Worm (Caenorhabditis elegans) whole organism, L4 larva: ENCODE data around the gene pqn-73.
A peak's percentile ranks its signal among the peaks of the same experiment; 100 is the strongest.

Experiments
- F26F4.8 ChIP-seq: fragments of 200-800 bp; sonication (Bioruptor generic); conservative IDR thresholded peaks from 2 replicates; pipeline ENCODE4 v1.3.6; 2022; ENCODE audit warnings: missing genetic modification characterization, missing compliant biosample characterization
- F49E8.2 ChIP-seq: sonication (generic microtip); optimal IDR thresholded peaks from 2 replicates; lab custom pipeline; 2016; ENCODE audit warnings: missing compliant biosample characterization, mild to moderate bottlenecking, missing genetic modification characterization, borderline replicate concordance
- Y75B8A.6 ChIP-seq: fragments of 200-800 bp; sonication (Bioruptor generic); IDR thresholded peaks from 2 replicates; pipeline ENCODE4 v1.3.6; 2022; ENCODE audit warnings: missing genetic modification reagents, missing genetic modification characterization, missing compliant biosample characterization
- ZK337.2 ChIP-seq: fragments of 200-800 bp; sonication (Bioruptor generic); IDR thresholded peaks from 2 replicates; pipeline ENCODE4 v1.3.6; 2022; ENCODE audit warnings: missing genetic modification reagents, missing genetic modification characterization, missing compliant biosample characterization
- ZK546.5 ChIP-seq, 2 experiments: sonication (generic microtip); optimal IDR thresholded peaks; 2 replicates each; lab custom pipeline; 2017; ENCODE audit warnings: missing biosample characterization in 2 of 2, missing genetic modification characterization in 2 of 2
- arid-1 ChIP-seq: fragments of 200-800 bp; sonication (Bioruptor generic); conservative IDR thresholded peaks from 2 replicates; pipeline ENCODE4 v1.3.6; 2022; ENCODE audit warnings: missing genetic modification reagents, missing genetic modification characterization, missing compliant biosample characterization
- attf-4 ChIP-seq: sonication (generic microtip); optimal IDR thresholded peaks from 3 replicates; lab custom pipeline; 2017; ENCODE audit warnings: missing biosample characterization, missing genetic modification characterization
- ceh-20 ChIP-seq: fragments of 200-800 bp; sonication (Bioruptor generic); IDR thresholded peaks from 2 replicates; pipeline ENCODE4 v1.3.6; 2022; ENCODE audit warnings: missing genetic modification reagents, missing genetic modification characterization, missing compliant biosample characterization
- ceh-32 ChIP-seq: sonication (generic microtip); optimal IDR thresholded peaks from 2 replicates; lab custom pipeline; 2016; ENCODE audit warnings: mild to moderate bottlenecking, missing genetic modification characterization, missing compliant biosample characterization; ENCODE audit not compliant: poor library complexity
- ceh-44 ChIP-seq: fragments of 200-800 bp; sonication (Bioruptor generic); IDR thresholded peaks from 2 replicates; pipeline ENCODE4 v1.3.6; 2022; ENCODE audit warnings: missing genetic modification reagents, missing genetic modification characterization, missing compliant biosample characterization
- ceh-62 ChIP-seq: sonication (generic microtip); optimal IDR thresholded peaks from 2 replicates; lab custom pipeline; 2017; ENCODE audit warnings: missing biosample characterization, missing genetic modification characterization
- ceh-82 ChIP-seq: sonication (generic microtip); optimal IDR thresholded peaks from 2 replicates; lab custom pipeline; 2017; ENCODE audit warnings: missing biosample characterization, missing genetic modification characterization
- ces-1 ChIP-seq: fragments of 150-350 bp; sonication (generic microtip); optimal IDR thresholded peaks from 4 replicates; lab custom pipeline; 2014; ENCODE audit warnings: missing biosample characterization, missing genetic modification reagents, missing genetic modification characterization
- ctbp-1 ChIP-seq: fragments of 200-800 bp; sonication (Bioruptor generic); IDR thresholded peaks from 2 replicates; pipeline ENCODE4 v1.3.6; 2022; ENCODE audit warnings: missing genetic modification reagents, missing genetic modification characterization, missing compliant biosample characterization
- dpl-1 ChIP-seq: fragments of 150-350 bp; optimal IDR thresholded peaks from 2 replicates; lab custom pipeline; 2014; ENCODE audit warnings: missing biosample characterization, missing genetic modification reagents, missing genetic modification characterization
- egl-27 ChIP-seq: sonication (generic microtip); optimal IDR thresholded peaks from 3 replicates; lab custom pipeline; 2017; ENCODE audit warnings: missing biosample characterization, missing genetic modification reagents, missing genetic modification characterization
- fkh-10 ChIP-seq: fragments of 150-350 bp; optimal IDR thresholded peaks from 2 replicates; lab custom pipeline; 2014; ENCODE audit warnings: missing biosample characterization, missing genetic modification reagents, missing genetic modification characterization
- gei-8 ChIP-seq: fragments of 200-800 bp; sonication (Bioruptor generic); optimal IDR thresholded peaks from 2 replicates; lab custom pipeline; 2018; ENCODE audit warnings: mild to moderate bottlenecking, missing genetic modification characterization, missing compliant biosample characterization
- hlh-11 ChIP-seq: fragments of 200-800 bp; sonication (Bioruptor generic); optimal IDR thresholded peaks from 2 replicates; lab custom pipeline; 2018; ENCODE audit warnings: mild to moderate bottlenecking, missing genetic modification characterization, missing compliant biosample characterization
- hlh-30 ChIP-seq: sonication (generic microtip); optimal IDR thresholded peaks from 2 replicates; lab custom pipeline; 2017; ENCODE audit warnings: antibody characterized with exemption, mild to moderate bottlenecking, missing genetic modification characterization, missing compliant biosample characterization; ENCODE audit not compliant: insufficient read depth
- hmg-1.1 ChIP-seq: fragments of 200-800 bp; sonication (Bioruptor generic); IDR thresholded peaks from 2 replicates; pipeline ENCODE4 v1.3.6; 2022; ENCODE audit warnings: missing genetic modification reagents, missing genetic modification characterization, missing compliant biosample characterization
- lim-7 ChIP-seq: fragments of 200-800 bp; sonication (Bioruptor generic); IDR thresholded peaks from 2 replicates; pipeline ENCODE4 v1.3.6; 2022; ENCODE audit warnings: missing genetic modification characterization, missing compliant biosample characterization
- lin-13 ChIP-seq: fragments of 150-350 bp; optimal IDR thresholded peaks from 2 replicates; lab custom pipeline; 2014; ENCODE audit warnings: missing biosample characterization, missing genetic modification reagents, missing genetic modification characterization
- lin-29 ChIP-seq: fragments of 200-800 bp; sonication (Bioruptor generic); IDR thresholded peaks from 2 replicates; pipeline ENCODE4 v1.3.6; 2022; ENCODE audit warnings: missing genetic modification reagents, missing genetic modification characterization, missing compliant biosample characterization
- lin-39 ChIP-seq: fragments of 150-350 bp; optimal IDR thresholded peaks from 2 replicates; lab custom pipeline; 2014; ENCODE audit warnings: missing biosample characterization, missing genetic modification reagents, missing genetic modification characterization
- lir-3 ChIP-seq: sonication (generic microtip); optimal IDR thresholded peaks from 2 replicates; lab custom pipeline; 2016; ENCODE audit warnings: mild to moderate bottlenecking, missing genetic modification characterization, missing compliant biosample characterization
- lsy-2 ChIP-seq, 2 experiments: fragments of 150-350 bp in 1 of 2; sonication (generic microtip) in 1 of 2; optimal IDR thresholded peaks; 2 replicates each; lab custom pipeline; 2014 to 2017; ENCODE audit warnings: missing biosample characterization in 2 of 2, missing genetic modification characterization in 2 of 2
- madf-5 ChIP-seq, 2 experiments: fragments of 200-800 bp; sonication (Bioruptor generic); IDR thresholded peaks; 2 replicates each; pipeline ENCODE4 v1.3.6; 2022; ENCODE audit warnings: missing compliant biosample characterization in 2 of 2, missing genetic modification characterization in 2 of 2
- mdl-1 ChIP-seq, 2 experiments: fragments of 150-350 bp in 1 of 2; sonication (generic microtip) in 1 of 2; optimal IDR thresholded peaks; 2 replicates each; lab custom pipeline; 2014 to 2017; ENCODE audit warnings: missing biosample characterization in 2 of 2, missing genetic modification characterization in 2 of 2
- mdt-29 ChIP-seq: fragments of 200-800 bp; sonication (Bioruptor generic); IDR thresholded peaks from 2 replicates; pipeline ENCODE4 v1.3.6; 2022; ENCODE audit warnings: missing genetic modification reagents, missing genetic modification characterization, missing compliant biosample characterization
- mxl-3 ChIP-seq: fragments of 200-800 bp; sonication (Bioruptor generic); optimal IDR thresholded peaks from 2 replicates; lab custom pipeline; 2018; ENCODE audit warnings: mild to moderate bottlenecking, missing genetic modification characterization, missing compliant biosample characterization
- nhr-10 ChIP-seq: fragments of 150-350 bp; optimal IDR thresholded peaks from 2 replicates; lab custom pipeline; 2014; ENCODE audit warnings: missing biosample characterization, missing genetic modification characterization
- nhr-102 ChIP-seq: sonication (generic microtip); optimal IDR thresholded peaks from 2 replicates; lab custom pipeline; 2016; ENCODE audit warnings: mild to moderate bottlenecking, missing genetic modification characterization, moderate library complexity, missing compliant biosample characterization
- nhr-11 ChIP-seq: fragments of 150-350 bp; optimal IDR thresholded peaks from 2 replicates; lab custom pipeline; 2014; ENCODE audit warnings: missing biosample characterization, missing genetic modification characterization
- nhr-111 ChIP-seq: fragments of 200-800 bp; sonication (Bioruptor generic); optimal IDR thresholded peaks from 2 replicates; lab custom pipeline; 2018; ENCODE audit warnings: mild to moderate bottlenecking, missing genetic modification characterization, missing compliant biosample characterization
- nhr-237 ChIP-seq: sonication (generic microtip); optimal IDR thresholded peaks from 2 replicates; lab custom pipeline; 2017; ENCODE audit warnings: missing biosample characterization, missing genetic modification characterization
- nhr-25 ChIP-seq: sonication (generic microtip); optimal IDR thresholded peaks from 2 replicates; lab custom pipeline; 2017; ENCODE audit warnings: missing genetic modification characterization, mild to moderate bottlenecking, missing compliant biosample characterization, antibody characterized with exemption, moderate library complexity, borderline replicate concordance; ENCODE audit not compliant: insufficient read depth
- nhr-28 ChIP-seq: fragments of 150-350 bp; optimal IDR thresholded peaks from 2 replicates; lab custom pipeline; 2014; ENCODE audit warnings: missing biosample characterization, missing genetic modification characterization
- nhr-41 ChIP-seq: fragments of 200-800 bp; sonication (Bioruptor generic); IDR thresholded peaks from 2 replicates; pipeline ENCODE4 v1.3.6; 2022; ENCODE audit warnings: missing genetic modification reagents, missing genetic modification characterization, missing compliant biosample characterization
- nhr-48 ChIP-seq: sonication (generic microtip); optimal IDR thresholded peaks from 2 replicates; lab custom pipeline; 2016; ENCODE audit warnings: mild to moderate bottlenecking, missing genetic modification characterization, missing compliant biosample characterization
- nhr-6 ChIP-seq: fragments of 150-350 bp; optimal IDR thresholded peaks from 2 replicates; lab custom pipeline; 2014; ENCODE audit warnings: missing biosample characterization, missing genetic modification characterization
- nhr-76 ChIP-seq: fragments of 150-350 bp; optimal IDR thresholded peaks from 2 replicates; lab custom pipeline; 2014; ENCODE audit warnings: missing biosample characterization, missing genetic modification characterization
- rbr-2 ChIP-seq: sonication (generic microtip); optimal IDR thresholded peaks from 2 replicates; lab custom pipeline; 2016; ENCODE audit warnings: missing genotype, missing genetic modification characterization, missing compliant biosample characterization
- saeg-2 ChIP-seq: fragments of 200-800 bp; sonication (Bioruptor generic); IDR thresholded peaks from 2 replicates; pipeline ENCODE4 v1.3.6; 2022; ENCODE audit warnings: missing genetic modification reagents, missing genetic modification characterization, missing compliant biosample characterization
- snpc-1.2 ChIP-seq: fragments of 200-800 bp; sonication (Bioruptor generic); IDR thresholded peaks from 2 replicates; pipeline ENCODE4 v1.3.6; 2022; ENCODE audit warnings: missing genetic modification reagents, missing genetic modification characterization, missing compliant biosample characterization
- spr-1 ChIP-seq: sonication (generic microtip); optimal IDR thresholded peaks from 2 replicates; lab custom pipeline; 2016; ENCODE audit warnings: mild to moderate bottlenecking, missing genetic modification characterization, missing compliant biosample characterization
- spr-3 ChIP-seq: fragments of 200-800 bp; sonication (Bioruptor generic); optimal IDR thresholded peaks from 2 replicates; lab custom pipeline; 2018; ENCODE audit warnings: mild to moderate bottlenecking, missing genetic modification characterization, missing compliant biosample characterization
- tag-97 ChIP-seq: fragments of 200-800 bp; sonication (Bioruptor generic); IDR thresholded peaks from 2 replicates; pipeline ENCODE4 v1.3.6; 2022; ENCODE audit warnings: missing genetic modification characterization, missing compliant biosample characterization
- vab-7 ChIP-seq: fragments of 200-800 bp; sonication (Bioruptor generic); IDR thresholded peaks from 2 replicates; pipeline ENCODE4 v1.3.6; 2022; ENCODE audit warnings: missing genetic modification reagents, missing genetic modification characterization, missing compliant biosample characterization
- zfp-2 ChIP-seq: sonication (generic microtip); optimal IDR thresholded peaks from 2 replicates; lab custom pipeline; 2016; ENCODE audit warnings: mild to moderate bottlenecking, missing genetic modification characterization, missing compliant biosample characterization
- zip-2 ChIP-seq: fragments of 150-350 bp; optimal IDR thresholded peaks from 2 replicates; lab custom pipeline; 2014; ENCODE audit warnings: missing biosample characterization, missing genetic modification characterization
- ztf-11 ChIP-seq: fragments of 150-350 bp; optimal IDR thresholded peaks from 2 replicates; lab custom pipeline; 2014; ENCODE audit warnings: missing biosample characterization, missing genetic modification characterization

pqn-73 gene

ce11 chrII:8585036-8585627 lies 44.6 kb downstream of the pqn-73 start, which contains the start of gene F54C9.11 (continued):
- no peak for TF ChIP-seq ceh-32 (tag; lab: Kevin White, UChicago)
- no peak for TF ChIP-seq lin-13 (GFP tag; lab: Kevin White, UChicago)
- no peak for TF ChIP-seq nhr-41 (GFP tag; lab: Robert Waterston, UW)
- peak; percentile 18 for TF ChIP-seq rbr-2
- no peak for TF ChIP-seq saeg-2 (GFP tag; lab: Robert Waterston, UW)
- TF ChIP-seq mdt-29 = no peak
- TF ChIP-seq fkh-10 = no peak
- no peak for TF ChIP-seq lir-3 (tag; lab: Kevin White, UChicago)
- TF ChIP-seq ceh-44 (GFP tag; lab: Robert Waterston, UW) = no peak
- TF ChIP-seq ztf-11 (tag; lab: Kevin White, UChicago) = no peak
- no peak for TF ChIP-seq nhr-237 (tag; lab: Kevin White, UChicago)
- no peak for TF ChIP-seq Y75B8A.6 (GFP tag; lab: Robert Waterston, UW)
- TF ChIP-seq nhr-11 (tag; lab: Kevin White, UChicago) = no peak
- TF ChIP-seq lin-39 (tag; lab: Kevin White, UChicago) = no peak
- no peak for TF ChIP-seq arid-1 (GFP tag; lab: Robert Waterston, UW)
- TF ChIP-seq F49E8.2 (tag; lab: Kevin White, UChicago) = no peak
- peak; percentile 51 for TF ChIP-seq nhr-48 (tag; lab: Kevin White, UChicago)
- TF ChIP-seq snpc-1.2 (GFP tag; lab: Robert Waterston, UW) = no peak
- TF ChIP-seq egl-27 = no peak
- TF ChIP-seq lsy-2 (tag; optimal IDR thresholded peaks at IDR 0.05; lab: Kevin White, UChicago) = peak in 1 of 2 experiments; percentile 45
- TF ChIP-seq madf-5 (GFP tag; IDR thresholded peaks at IDR 0.05; lab: Robert Waterston, UW) = no peak
- peak; percentile 57 for TF ChIP-seq hlh-30
- TF ChIP-seq mdl-1 (tag; optimal IDR thresholded peaks at IDR 0.05; lab: Kevin White, UChicago) = peak in 1 of 2 experiments; percentile 55
- TF ChIP-seq spr-1 (tag; lab: Kevin White, UChicago) = no peak
- no peak for TF ChIP-seq ZK337.2 (GFP tag; lab: Robert Waterston, UW)
- peak; percentile 43; the same call in 1 of the 2 replicates for TF ChIP-seq ctbp-1 (GFP tag; lab: Robert Waterston, UW)
- TF ChIP-seq ces-1 (GFP tag; lab: Kevin White, UChicago) = no peak
- no peak for TF ChIP-seq nhr-102
- TF ChIP-seq nhr-76 (tag; lab: Kevin White, UChicago) = no peak
- no peak for TF ChIP-seq vab-7 (GFP tag; lab: Robert Waterston, UW)
- TF ChIP-seq hmg-1.1 = no peak
- no peak for TF ChIP-seq ceh-82
- TF ChIP-seq nhr-10 = no peak
- no peak for TF ChIP-seq zip-2 (tag; lab: Kevin White, UChicago)
- TF ChIP-seq ceh-20 = no peak
- no peak for TF ChIP-seq attf-4 (tag; lab: Kevin White, UChicago)
- no peak for TF ChIP-seq ceh-62 (tag; lab: Kevin White, UChicago)
- no peak for TF ChIP-seq F26F4.8 (GFP tag; lab: Robert Waterston, UW)
- TF ChIP-seq zfp-2 (tag; lab: Kevin White, UChicago) = no peak
- TF ChIP-seq lim-7 (GFP tag; lab: Robert Waterston, UW) = no peak
- no peak for TF ChIP-seq spr-3 (GFP tag; lab: Kevin White, UChicago)
- TF ChIP-seq hlh-11 = peak; percentile 65
- no peak for TF ChIP-seq nhr-25
- no peak for TF ChIP-seq ZK546.5 (tag; optimal IDR thresholded peaks at IDR 0.05; lab: Kevin White, UChicago)
- TF ChIP-seq dpl-1 (GFP tag; lab: Kevin White, UChicago) = no peak
- TF ChIP-seq tag-97 (GFP tag; lab: Robert Waterston, UW) = no peak
- TF ChIP-seq nhr-6 = no peak
- TF ChIP-seq nhr-28 (tag; lab: Kevin White, UChicago) = peak; percentile 16
- no peak for TF ChIP-seq gei-8
- TF ChIP-seq mxl-3 (GFP tag; lab: Kevin White, UChicago) = peak; percentile 4
- TF ChIP-seq nhr-111 (GFP tag; lab: Kevin White, UChicago) = no peak
- no peak for TF ChIP-seq lin-29 (GFP tag; lab: Robert Waterston, UW)
